Worm (Caenorhabditis elegans) whole organism, young adult: ENCODE results near the gene srbc-82.

ENCODE experiments used
- B0336.3 ChIP-seq: fragments of 200-800 bp; sonication (Bioruptor generic); IDR thresholded peaks from 2 replicates; pipeline ENCODE4 v1.3.6; 2022; ENCODE audit warnings: missing genetic modification characterization, missing compliant biosample characterization
- ZK185.1 ChIP-seq: sonication (generic microtip); optimal IDR thresholded peaks from 2 replicates; lab custom pipeline; 2016; ENCODE audit warnings: mild to moderate bottlenecking, missing genetic modification characterization, missing compliant biosample characterization; ENCODE audit not compliant: poor library complexity, severe bottlenecking
- athp-1 ChIP-seq: sonication (generic microtip); optimal IDR thresholded peaks from 2 replicates; lab custom pipeline; 2017; ENCODE audit warnings: mild to moderate bottlenecking, missing genetic modification characterization, missing compliant biosample characterization
- nfya-1 ChIP-seq: sonication (generic microtip); optimal IDR thresholded peaks from 2 replicates; lab custom pipeline; 2017; ENCODE audit warnings: antibody characterized with exemption, missing compliant biosample characterization, missing genetic modification characterization, borderline replicate concordance; ENCODE audit not compliant: insufficient read depth
- nfyb-1 ChIP-seq: fragments of 200-800 bp; sonication (Bioruptor generic); IDR thresholded peaks from 2 replicates; pipeline ENCODE4 v1.3.6; 2022; ENCODE audit warnings: missing genetic modification reagents, missing genetic modification characterization, missing compliant biosample characterization
- nhr-90 ChIP-seq: sonication (generic microtip); optimal IDR thresholded peaks from 2 replicates; lab custom pipeline; 2016; ENCODE audit warnings: missing genotype, mild to moderate bottlenecking, missing genetic modification characterization, missing compliant biosample characterization
- unc-62 ChIP-seq: fragments of 150-350 bp; optimal IDR thresholded peaks from 2 replicates; lab custom pipeline; 2014; ENCODE audit warnings: missing biosample characterization, missing genetic modification reagents, missing genetic modification characterization
- ztf-3 ChIP-seq: fragments of 200-800 bp; sonication (Bioruptor generic); optimal IDR thresholded peaks from 2 replicates; lab custom pipeline; 2018; ENCODE audit warnings: mild to moderate bottlenecking, missing genetic modification characterization, missing compliant biosample characterization
- ztf-6 ChIP-seq: fragments of 200-800 bp; sonication (Bioruptor generic); IDR thresholded peaks from 2 replicates; pipeline ENCODE4 v1.3.6; 2022; ENCODE audit warnings: missing genetic modification reagents, missing genetic modification characterization, missing compliant biosample characterization

ce11 chrV:16350061-16350460, 49.7 kb downstream of the srbc-82 start:
- TF ChIP-seq nhr-90 (tag; lab: Kevin White, UChicago) = no peak
- no peak for TF ChIP-seq ztf-3 (GFP tag; lab: Kevin White, UChicago)
- no peak for TF ChIP-seq nfya-1 (tag; lab: Kevin White, UChicago)
- no peak for TF ChIP-seq ztf-6 (GFP tag; lab: Robert Waterston, UW)
- TF ChIP-seq ZK185.1 (tag; lab: Kevin White, UChicago) = no peak
- no peak for TF ChIP-seq athp-1 (tag; lab: Kevin White, UChicago)
- TF ChIP-seq unc-62 = no peak
- TF ChIP-seq nfyb-1 (GFP tag; lab: Robert Waterston, UW) = no peak
- no peak for TF ChIP-seq B0336.3
